Worm (Caenorhabditis elegans) whole organism, mixed stage, embryonic: ENCODE results near the gene Y69H2.3.

Experiments
- ceh-43 ChIP-seq: fragments of 200-800 bp; sonication (Bioruptor generic); optimal IDR thresholded peaks from 2 replicates; lab custom pipeline; 2018; ENCODE audit warnings: mild to moderate bottlenecking, missing genetic modification characterization, moderate library complexity, missing compliant biosample characterization
- nhr-28 ChIP-seq: fragments of 150-350 bp; optimal IDR thresholded peaks from 2 replicates; lab custom pipeline; 2014; ENCODE audit warnings: missing biosample characterization, missing genetic modification characterization

DNA sequence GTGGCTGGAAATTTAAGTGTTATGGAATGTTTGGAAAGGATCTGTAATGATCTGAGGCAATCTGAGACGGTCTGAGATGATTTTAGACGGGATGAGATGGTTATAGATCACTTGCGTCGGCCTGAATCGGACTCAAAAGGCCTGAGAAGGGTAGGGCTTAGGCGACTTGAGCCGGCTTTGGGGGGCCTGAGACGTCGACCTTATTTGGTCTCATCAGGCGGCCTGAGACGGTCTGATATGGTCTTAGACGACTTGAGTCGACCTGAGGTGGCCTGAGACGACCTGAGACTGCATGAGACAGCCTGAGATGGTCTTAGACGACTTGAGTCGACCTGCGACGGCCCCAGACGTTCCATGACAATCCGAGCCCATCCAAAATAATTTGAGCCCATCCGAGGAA, 7.6 kb downstream of the Y69H2.3 start:
- no peak for TF ChIP-seq ceh-43 (GFP tag; lab: Kevin White, UChicago)
- TF ChIP-seq nhr-28 (tag; lab: Kevin White, UChicago): no peak
